Fruit fly (Drosophila melanogaster): Measurements from ENCODE around the gene CG17544.

Gene CG17544

DNA sequence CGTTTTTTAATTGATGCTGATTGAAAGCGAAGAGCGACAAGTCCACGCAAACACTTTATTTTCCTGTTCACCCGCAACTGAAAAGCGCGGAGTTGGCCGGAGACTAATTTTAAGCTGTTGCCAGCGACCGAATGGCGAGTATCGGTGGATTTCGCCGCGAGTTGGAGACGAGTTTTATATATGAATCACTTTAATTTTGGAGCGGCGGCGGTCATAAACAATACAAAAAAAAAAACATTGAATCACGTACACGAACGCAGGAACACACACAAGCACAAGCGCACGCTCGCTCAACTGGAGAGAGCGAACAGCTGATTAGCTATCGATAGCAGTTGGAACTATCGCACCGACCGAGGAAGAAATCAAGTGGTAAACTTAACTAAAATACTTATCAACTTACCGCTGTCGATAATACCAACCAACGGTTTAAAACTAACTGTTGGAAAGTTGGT is 28.1 kb upstream of the CG17544 start, which contains the start of gene Pax (continued):
- no peak for TF ChIP-seq CG11294 (GFP tag; IDR thresholded peaks at IDR 0.05)
- TF ChIP-seq Ets21C (GFP tag; optimal IDR thresholded peaks at IDR 0.05), result no peak
- TF ChIP-seq esn (GFP tag; optimal IDR thresholded peaks at IDR 0.05), result no peak
- no peak for TF ChIP-seq fd85E (GFP tag; optimal IDR thresholded peaks at IDR 0.05)
- no peak for TF ChIP-seq cyc (GFP tag; optimal IDR thresholded peaks at IDR 0.05)
- no peak for TF ChIP-seq CG34406 (GFP tag; optimal IDR thresholded peaks at IDR 0.05)
- TF ChIP-seq CG3919 (GFP tag; optimal IDR thresholded peaks at IDR 0.05), result no peak
- peak; percentile 60; the same call in 2 of the 3 replicates for TF ChIP-seq CG8119 (GFP tag; IDR thresholded peaks at IDR 0.05)
- TF ChIP-seq CG7368 (GFP tag; optimal IDR thresholded peaks at IDR 0.05), result peak; percentile 31
- TF ChIP-seq net (GFP tag; optimal IDR thresholded peaks at IDR 0.05), result peak; percentile 8
- TF ChIP-seq Sox15 (GFP tag; optimal IDR thresholded peaks at IDR 0.05), result no peak
- TF ChIP-seq eg (GFP tag; IDR thresholded peaks at IDR 0.05), result peak; percentile 52; the same call in 1 of the 3 replicates
- TF ChIP-seq CG32006 (GFP tag; optimal IDR thresholded peaks at IDR 0.05), result no peak

DNA sequence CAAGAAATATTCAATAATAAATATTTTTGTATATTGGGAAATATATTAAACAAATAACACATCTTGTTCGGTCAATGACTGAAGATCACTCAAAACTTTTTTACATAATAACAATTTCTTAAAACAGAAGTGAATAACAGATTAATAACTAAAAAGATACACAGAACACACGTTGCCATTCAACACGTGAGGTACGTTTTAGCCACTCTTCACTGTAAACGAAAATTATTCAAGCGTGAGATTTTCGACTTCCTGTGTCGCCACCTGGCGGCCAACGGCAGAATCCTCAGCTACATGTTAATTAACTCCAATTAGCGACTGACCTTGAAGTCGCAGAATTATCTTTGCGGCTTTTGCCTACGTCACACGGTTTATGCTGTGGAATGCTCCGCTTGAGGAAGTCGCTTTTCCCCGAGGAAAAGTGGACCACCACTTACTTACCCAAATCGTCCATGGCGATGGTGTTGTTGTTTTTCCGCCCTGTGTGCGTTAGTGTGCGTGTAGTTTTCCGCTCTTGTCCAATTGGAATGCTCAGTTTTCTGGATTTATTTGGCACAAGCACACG is 27.6 kb upstream of the CG17544 start:
- TF ChIP-seq CG8319 (GFP tag; optimal IDR thresholded peaks at IDR 0.05), result peak; percentile 22
- no peak for TF ChIP-seq Hr38 (GFP tag; optimal IDR thresholded peaks at IDR 0.05)
- no peak for TF ChIP-seq CG7368 (GFP tag; optimal IDR thresholded peaks at IDR 0.05)
- TF ChIP-seq CG11902 (GFP tag; optimal IDR thresholded peaks at IDR 0.05), result peak; percentile 21
- peak; percentile 56 for TF ChIP-seq CG3919 (GFP tag; optimal IDR thresholded peaks at IDR 0.05)
- peak; percentile 6 for TF ChIP-seq CG6276 (GFP tag; optimal IDR thresholded peaks at IDR 0.05)
- TF ChIP-seq salr (GFP tag; optimal IDR thresholded peaks at IDR 0.05), result peak in 1 of 2 experiments; percentile 11
- peak; percentile 51 for TF ChIP-seq achi (GFP tag; optimal IDR thresholded peaks at IDR 0.05)
- TF ChIP-seq eg (GFP tag; IDR thresholded peaks at IDR 0.05), result peak; percentile 59
- no peak for TF ChIP-seq CG4318 (GFP tag; optimal IDR thresholded peaks at IDR 0.05)
- TF ChIP-seq Smox (GFP tag; optimal IDR thresholded peaks at IDR 0.05), result peak; percentile 68
- TF ChIP-seq ss (GFP tag; optimal IDR thresholded peaks at IDR 0.05), result no peak
- TF ChIP-seq pdm3 (GFP tag; optimal IDR thresholded peaks at IDR 0.05), result peak; percentile 46
- TF ChIP-seq fkh (GFP tag; optimal IDR thresholded peaks at IDR 0.05), result no peak
- peak; percentile 31 for TF ChIP-seq Sox14 (GFP tag; optimal IDR thresholded peaks at IDR 0.05)
- TF ChIP-seq CG31627 (GFP tag; optimal IDR thresholded peaks at IDR 0.05), result peak; percentile 57
- TF ChIP-seq CG32006 (GFP tag; optimal IDR thresholded peaks at IDR 0.05), result peak; percentile 48
- TF ChIP-seq CG10669 (GFP tag; optimal IDR thresholded peaks at IDR 0.05), result peak; percentile 50
- peak; percentile 62 for TF ChIP-seq vri (GFP tag; optimal IDR thresholded peaks at IDR 0.05)
- TF ChIP-seq Hr4 (GFP tag; optimal IDR thresholded peaks at IDR 0.05), result peak; percentile 54
- TF ChIP-seq CG10631 (GFP tag; optimal IDR thresholded peaks at IDR 0.05), result peak; percentile 16
- no peak for TF ChIP-seq fd85E (GFP tag; optimal IDR thresholded peaks at IDR 0.05)
- peak; percentile 52 for TF ChIP-seq CG34406 (GFP tag; optimal IDR thresholded peaks at IDR 0.05)
- TF ChIP-seq CG11762 (GFP tag; optimal IDR thresholded peaks at IDR 0.05; ENCODE audit: insufficient read depth), result peak; percentile 28
- peak; percentile 50 for TF ChIP-seq lz (GFP tag; optimal IDR thresholded peaks at IDR 0.05)
- TF ChIP-seq Met (GFP tag; optimal IDR thresholded peaks at IDR 0.05), result peak; percentile 67
- TF ChIP-seq Ets21C (GFP tag; optimal IDR thresholded peaks at IDR 0.05), result peak; percentile 47
- TF ChIP-seq svp (GFP tag), result peak; percentile 76
- peak; percentile 4 for TF ChIP-seq Sox15 (GFP tag; optimal IDR thresholded peaks at IDR 0.05)
- TF ChIP-seq OdsH (GFP tag; optimal IDR thresholded peaks at IDR 0.05), result peak; percentile 66
- no peak for TF ChIP-seq dsx (GFP tag; optimal IDR thresholded peaks at IDR 0.05; ENCODE audit: poor library complexity, severe bottlenecking)
- TF ChIP-seq CG1621 (tag; optimal IDR thresholded peaks at IDR 0.05), result peak; percentile 41
- TF ChIP-seq Blimp-1 (GFP tag; optimal IDR thresholded peaks at IDR 0.05), result no peak
- no peak for TF ChIP-seq Eip93F (GFP tag; optimal IDR thresholded peaks at IDR 0.05)
- no peak for TF ChIP-seq dac (GFP tag; optimal IDR thresholded peaks at IDR 0.05)
- no peak for TF ChIP-seq CG9139 (GFP tag; optimal IDR thresholded peaks at IDR 0.05)
- no peak for TF ChIP-seq spab (GFP tag; optimal IDR thresholded peaks at IDR 0.05)
- TF ChIP-seq CG6854 (GFP tag; optimal IDR thresholded peaks at IDR 0.05), result no peak
- TF ChIP-seq Ets96B (tag; optimal IDR thresholded peaks at IDR 0.05), result peak; percentile 53
- TF ChIP-seq Sox102F (GFP tag; optimal IDR thresholded peaks at IDR 0.05), result peak; percentile 35
- TF ChIP-seq CG15336 (GFP tag; IDR thresholded peaks at IDR 0.05), result peak; percentile 57
- TF ChIP-seq CG6792 (GFP tag; optimal IDR thresholded peaks at IDR 0.05), result peak; percentile 26
- no peak for TF ChIP-seq Gug (GFP tag; IDR thresholded peaks at IDR 0.05)

Measured in whole organism, prepupa.